Fruit fly (Drosophila melanogaster) whole organism, embryonic: ENCODE results near the gene CG18268.
A peak's percentile ranks its signal among the peaks of the same experiment; 100 is the strongest.

ENCODE experiments used
- CG10321 ChIP-seq: fragments of 200-800 bp; sonication (Bioruptor generic); IDR thresholded peaks from 2 replicates; pipeline ENCODE4 v1.3.6; 2022; ENCODE audit warnings: missing biosample characterization, missing genetic modification characterization
- CG11695 ChIP-seq: fragments of 200-800 bp; sonication (Bioruptor generic); IDR thresholded peaks from 3 replicates; pipeline ENCODE4 v1.3.6; 2022; ENCODE audit warnings: missing biosample characterization, missing genetic modification characterization
- CG15601 ChIP-seq: fragments of 200-800 bp; sonication (Bioruptor generic); optimal IDR thresholded peaks from 3 replicates; lab custom pipeline; 2019; ENCODE audit warnings: missing biosample characterization, mild to moderate bottlenecking, missing genetic modification characterization, moderate library complexity
- CG2202 ChIP-seq: fragments of 200-800 bp; sonication (Bioruptor generic); optimal IDR thresholded peaks from 2 replicates; lab custom pipeline; 2018; ENCODE audit warnings: missing biosample characterization, mild to moderate bottlenecking, missing genetic modification characterization
- CG3163 ChIP-seq: fragments of 200-800 bp; sonication (Bioruptor generic); optimal IDR thresholded peaks from 3 replicates; lab custom pipeline; 2016; ENCODE audit warnings: missing biosample characterization, missing genetic modification characterization
- CG3407 ChIP-seq: fragments of 200-800 bp; sonication (Bioruptor generic); optimal IDR thresholded peaks from 2 replicates; lab custom pipeline; 2018; ENCODE audit warnings: missing biosample characterization, mild to moderate bottlenecking, missing genetic modification characterization
- CG3838 ChIP-seq: fragments of 200-800 bp; sonication (Bioruptor generic); optimal IDR thresholded peaks from 3 replicates; lab custom pipeline; 2016; ENCODE audit warnings: missing biosample characterization, missing genetic modification characterization
- CG4424 ChIP-seq: fragments of 200-800 bp; sonication (Bioruptor generic); optimal IDR thresholded peaks from 3 replicates; lab custom pipeline; 2016; ENCODE audit warnings: missing biosample characterization, missing genetic modification characterization
- CG4707 ChIP-seq: fragments of 200-800 bp; sonication (Bioruptor generic); optimal IDR thresholded peaks from 2 replicates; lab custom pipeline; 2018; ENCODE audit warnings: missing biosample characterization, mild to moderate bottlenecking, missing genetic modification characterization, moderate library complexity
- CG5953 ChIP-seq: fragments of 200-800 bp; sonication (Bioruptor generic); IDR thresholded peaks from 2 replicates; pipeline ENCODE4 v1.3.6; 2022; ENCODE audit warnings: missing biosample characterization, missing genetic modification characterization
- CG6654 ChIP-seq: fragments of 200-800 bp; sonication (Bioruptor generic); optimal IDR thresholded peaks from 2 replicates; lab custom pipeline; 2017; ENCODE audit warnings: missing biosample characterization, mild to moderate bottlenecking, missing genetic modification characterization
- CG6689 ChIP-seq: fragments of 200-800 bp; sonication (Bioruptor generic); IDR thresholded peaks from 2 replicates; pipeline ENCODE4 v1.3.6; 2022; ENCODE audit warnings: missing biosample characterization, missing genetic modification characterization
- CG6813 ChIP-seq: fragments of 200-800 bp; sonication (Bioruptor generic); optimal IDR thresholded peaks from 2 replicates; lab custom pipeline; 2017; ENCODE audit warnings: missing biosample characterization, missing genetic modification characterization, mild to moderate bottlenecking, moderate library complexity, missing genetic modification reagents
- CG7745 ChIP-seq: fragments of 200-800 bp; sonication (Bioruptor generic); optimal IDR thresholded peaks from 2 replicates; lab custom pipeline; 2018; ENCODE audit warnings: missing biosample characterization, mild to moderate bottlenecking, missing genetic modification characterization, moderate library complexity
- CG7987 ChIP-seq: fragments of 200-800 bp; sonication (Bioruptor generic); optimal IDR thresholded peaks from 2 replicates; lab custom pipeline; 2018; ENCODE audit warnings: missing biosample characterization, mild to moderate bottlenecking, missing genetic modification characterization, moderate library complexity
- CG8359 ChIP-seq: fragments of 200-800 bp; sonication (Bioruptor generic); optimal IDR thresholded peaks from 2 replicates; lab custom pipeline; 2017; ENCODE audit warnings: missing biosample characterization, mild to moderate bottlenecking, missing genetic modification characterization, borderline replicate concordance
- CG8478 ChIP-seq: fragments of >200 bp; optimal IDR thresholded peaks from 2 replicates; lab custom pipeline; 2018
- CG8924 ChIP-seq: fragments of 200-800 bp; optimal IDR thresholded peaks from 3 replicates; lab custom pipeline; 2019; ENCODE audit warnings: missing biosample characterization, mild to moderate bottlenecking, missing genetic modification characterization, moderate library complexity
- CG9817 ChIP-seq: fragments of 200-800 bp; sonication (Bioruptor generic); optimal IDR thresholded peaks from 2 replicates; lab custom pipeline; 2018; ENCODE audit warnings: missing biosample characterization, mild to moderate bottlenecking, missing genetic modification characterization, moderate library complexity
- CkIIα-i1 ChIP-seq: fragments of 200-800 bp; sonication (Bioruptor generic); IDR thresholded peaks from 2 replicates; pipeline ENCODE4 v1.3.6; 2022; ENCODE audit warnings: missing biosample characterization, missing genetic modification characterization
- Dfd ChIP-seq, 2 experiments: fragments of >200 bp; optimal IDR thresholded peaks; 2 replicates each; lab custom pipeline; 2017; ENCODE audit warnings: missing biosample characterization in 2 of 2, missing genetic modification characterization in 2 of 2
- Gsc ChIP-seq: fragments of 200-800 bp; sonication (Bioruptor generic); IDR thresholded peaks from 2 replicates; pipeline ENCODE4 v1.3.6; 2022; ENCODE audit warnings: missing biosample characterization, missing genetic modification characterization
- Hr78 ChIP-seq, 2 experiments: fragments of 200-800 bp in 1 of 2; fragments of >200 bp in 1 of 2; sonication (Bioruptor generic) in 1 of 2; optimal IDR thresholded peaks; 2 replicates each; lab custom pipeline; 2017 to 2019; ENCODE audit warnings: missing biosample characterization in 2 of 2, missing genetic modification characterization in 2 of 2, mild to moderate bottlenecking in 1 of 2, moderate library complexity in 1 of 2
- Hsf ChIP-seq: fragments of 200-800 bp; sonication (Bioruptor generic); optimal IDR thresholded peaks from 3 replicates; lab custom pipeline; 2016; ENCODE audit warnings: missing biosample characterization, missing genetic modification characterization
- NC2α ChIP-seq: fragments of 200-800 bp; sonication (Bioruptor generic); optimal IDR thresholded peaks from 2 replicates; lab custom pipeline; 2016; ENCODE audit warnings: missing biosample characterization, missing genetic modification characterization
- Sry-δ ChIP-seq: fragments of 200-800 bp; sonication (Bioruptor generic); optimal IDR thresholded peaks from 2 replicates; lab custom pipeline; 2016; ENCODE audit warnings: missing biosample characterization, missing genetic modification characterization
- Taf1 ChIP-seq: fragments of 200-800 bp; sonication (Bioruptor generic); IDR thresholded peaks from 2 replicates; pipeline ENCODE4 v1.3.6; 2022; ENCODE audit warnings: missing biosample characterization, missing genetic modification characterization
- ara ChIP-seq: fragments of 200-800 bp; sonication (Bioruptor generic); IDR thresholded peaks from 2 replicates; pipeline ENCODE4 v1.3.6; 2022; ENCODE audit warnings: missing biosample characterization, missing genetic modification characterization
- ash1 ChIP-seq: fragments of 200-800 bp; sonication (Bioruptor generic); optimal IDR thresholded peaks from 2 replicates; lab custom pipeline; 2018; ENCODE audit warnings: missing biosample characterization, mild to moderate bottlenecking, missing genetic modification characterization
- bsh ChIP-seq, 2 experiments: fragments of 200-800 bp; sonication (Bioruptor generic); optimal IDR thresholded peaks; 2 replicates each; lab custom pipeline; 2017 to 2018; ENCODE audit warnings: mild to moderate bottlenecking in 2 of 2, missing biosample characterization in 2 of 2, missing genetic modification characterization in 2 of 2, moderate library complexity in 1 of 2
- chif ChIP-seq, 2 experiments: fragments of 200-800 bp; sonication (Bioruptor generic); optimal IDR thresholded peaks; 3 replicates each; lab custom pipeline; 2016; ENCODE audit warnings: missing biosample characterization in 2 of 2, missing genetic modification characterization in 2 of 2
- croc ChIP-seq: fragments of 200-800 bp; sonication (Bioruptor generic); conservative IDR thresholded peaks from 3 replicates; pipeline ENCODE4 v1.3.6; 2022; ENCODE audit warnings: missing biosample characterization, missing genetic modification characterization
- crol ChIP-seq: fragments of 200-800 bp; sonication (Bioruptor generic); IDR thresholded peaks from 2 replicates; pipeline ENCODE4 v1.3.6; 2022; ENCODE audit warnings: missing biosample characterization, missing genetic modification characterization
- crp ChIP-seq, 2 experiments: fragments of 200-800 bp; sonication (Bioruptor generic); optimal IDR thresholded peaks; 2 replicates in 1 of 2; 3 replicates in 1 of 2; lab custom pipeline; 2017; ENCODE audit warnings: missing biosample characterization in 2 of 2, missing genetic modification characterization in 2 of 2, mild to moderate bottlenecking in 1 of 2, moderate library complexity in 1 of 2
- exex ChIP-seq: fragments of 200-800 bp; sonication (Bioruptor generic); optimal IDR thresholded peaks from 4 replicates; lab custom pipeline; 2018; ENCODE audit warnings: missing biosample characterization, mild to moderate bottlenecking, missing genetic modification characterization, moderate library complexity
- fd102C ChIP-seq: fragments of 200-800 bp; sonication (Bioruptor generic); optimal IDR thresholded peaks from 2 replicates; lab custom pipeline; 2018; ENCODE audit warnings: missing biosample characterization, mild to moderate bottlenecking, missing genetic modification characterization, moderate library complexity
- fru ChIP-seq: fragments of >200 bp; optimal IDR thresholded peaks from 2 replicates; lab custom pipeline; 2017
- lmd ChIP-seq: fragments of 200-800 bp; sonication (Bioruptor generic); IDR thresholded peaks from 2 replicates; pipeline ENCODE4 v1.3.6; 2022; ENCODE audit warnings: missing biosample characterization, missing genetic modification characterization
- mam ChIP-seq: fragments of 200-800 bp; sonication (Bioruptor generic); optimal IDR thresholded peaks from 3 replicates; lab custom pipeline; 2016; ENCODE audit warnings: missing biosample characterization, missing genetic modification characterization
- nerfin-2 ChIP-seq: fragments of 200-800 bp; sonication (Bioruptor generic); IDR thresholded peaks from 2 replicates; pipeline ENCODE4 v1.3.6; 2022; ENCODE audit warnings: missing biosample characterization, missing genetic modification characterization; ENCODE audit not compliant: partially characterized antibody
- oc ChIP-seq: fragments of 200-800 bp; sonication (Bioruptor generic); optimal IDR thresholded peaks from 2 replicates; lab custom pipeline; 2018; ENCODE audit warnings: missing biosample characterization, mild to moderate bottlenecking, missing genetic modification characterization, moderate library complexity
- odd ChIP-seq: fragments of 200-800 bp; sonication (Bioruptor generic); optimal IDR thresholded peaks from 2 replicates; lab custom pipeline; 2017; ENCODE audit warnings: missing biosample characterization, mild to moderate bottlenecking, missing genetic modification characterization
- onecut ChIP-seq: fragments of 200-800 bp; sonication (Bioruptor generic); IDR thresholded peaks from 2 replicates; pipeline ENCODE4 v1.3.6; 2022; ENCODE audit warnings: missing biosample characterization, missing genetic modification characterization
- pho ChIP-seq: fragments of 200-800 bp; sonication (Bioruptor generic); optimal IDR thresholded peaks from 2 replicates; lab custom pipeline; 2016; ENCODE audit warnings: missing biosample characterization, missing genetic modification characterization
- psq ChIP-seq: fragments of 200-800 bp; sonication (Bioruptor generic); optimal IDR thresholded peaks from 2 replicates; lab custom pipeline; 2017; ENCODE audit warnings: missing biosample characterization, missing genetic modification characterization
- slp2 ChIP-seq: fragments of 200-800 bp; sonication (Bioruptor generic); optimal IDR thresholded peaks from 2 replicates; lab custom pipeline; 2016; ENCODE audit warnings: missing biosample characterization, missing genetic modification characterization
- stc ChIP-seq: fragments of 200-800 bp; sonication (Bioruptor generic); IDR thresholded peaks from 2 replicates; pipeline ENCODE4 v1.3.6; 2022; ENCODE audit warnings: missing biosample characterization, missing genetic modification characterization
- wek ChIP-seq: fragments of 200-800 bp; sonication (Bioruptor generic); optimal IDR thresholded peaks from 3 replicates; lab custom pipeline; 2018; ENCODE audit warnings: missing biosample characterization, mild to moderate bottlenecking, missing genetic modification characterization, moderate library complexity
- wor ChIP-seq: fragments of 200-800 bp; sonication (Bioruptor generic); IDR thresholded peaks from 2 replicates; pipeline ENCODE4 v1.3.6; 2022; ENCODE audit warnings: missing biosample characterization, missing genetic modification characterization
- z ChIP-seq: fragments of 200-800 bp; sonication (Bioruptor generic); IDR thresholded peaks from 3 replicates; pipeline ENCODE4 v1.3.6; 2022; ENCODE audit warnings: missing biosample characterization, missing genetic modification characterization
- zfh2 ChIP-seq: fragments of 200-800 bp; sonication (Bioruptor generic); optimal IDR thresholded peaks from 2 replicates; lab custom pipeline; 2016; ENCODE audit warnings: missing biosample characterization, missing genetic modification characterization

CG18268 gene

dm6 chr3R:7821559-7821958 is 17.3 kb upstream of the CG18268 start (continued):
- TF ChIP-seq psq (no peak), wek (GFP tag; lab: Kevin White, UChicago) (no peak), CG6654 (no peak), CG8924 (tag; lab: Kevin White, UChicago) (no peak), stc (no peak), CG10321 (GFP tag; lab: Robert Waterston, UW) (no peak), CG3407 (no peak), croc (no peak), oc (tag; lab: Kevin White, UChicago) (no peak), bsh (GFP tag; optimal IDR thresholded peaks at IDR 0.05; lab: Kevin White, UChicago) (no peak), CG6813 (GFP tag; lab: Kevin White, UChicago) (no peak), CG6689 (GFP tag; lab: Robert Waterston, UW) (peak; percentile 49), chif (GFP tag; optimal IDR thresholded peaks at IDR 0.05; lab: Kevin White, UChicago) (no peak), Dfd (GFP tag; optimal IDR thresholded peaks at IDR 0.05; lab: Kevin White, UChicago) (no peak), CG3163 (GFP tag; lab: Kevin White, UChicago) (no peak), CG8359 (GFP tag; lab: Kevin White, UChicago) (no peak), CG3838 (GFP tag; lab: Kevin White, UChicago) (no peak), CG4424 (GFP tag; lab: Kevin White, UChicago) (no peak), CG8478 (lab: Kevin White, UChicago) (no peak), fru (lab: Kevin White, UChicago) (no peak), CG11695 (GFP tag; lab: Robert Waterston, UW) (0 out of 3 replicates have a peak, but pooled peaks have one; percentile 28), Hsf (GFP tag; lab: Kevin White, UChicago) (peak; percentile 42), Sry-δ (GFP tag; lab: Kevin White, UChicago) (no peak), ara (GFP tag; lab: Robert Waterston, UW) (no peak), odd (GFP tag; lab: Kevin White, UChicago) (no peak), CG15601 (no peak), CG4707 (GFP tag; lab: Kevin White, UChicago) (no peak), crol (GFP tag; lab: Robert Waterston, UW) (no peak)
- TF ChIP-seq, all 482 proteins: peak for 115

DNA sequence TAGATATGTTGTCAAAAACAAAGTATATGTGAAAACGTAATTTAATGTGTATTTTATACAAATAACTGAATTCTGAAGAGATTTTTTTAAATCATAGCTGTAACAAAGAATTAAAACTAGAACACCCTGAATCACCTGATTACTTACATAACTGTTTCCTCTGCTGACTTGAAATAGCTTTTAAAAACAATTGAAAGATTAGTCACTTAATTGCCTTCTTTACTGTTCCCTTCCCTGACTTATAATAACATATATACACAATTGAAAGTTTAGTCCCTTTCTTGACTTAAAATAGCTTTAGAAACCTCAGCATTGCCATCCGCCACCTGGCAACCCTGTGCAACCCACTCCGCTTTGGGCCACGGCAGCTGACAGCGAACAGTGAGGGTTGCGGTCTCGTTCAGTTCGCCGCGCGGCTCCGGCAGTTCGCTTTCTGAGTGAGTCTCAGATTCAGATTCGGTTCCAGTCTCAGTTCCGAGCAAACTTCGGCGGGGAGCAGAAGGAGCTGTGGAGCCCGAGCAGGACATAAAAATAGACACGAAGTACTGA is 9.8 kb upstream of the CG18268 start, which contains the start of gene CG34384:
Gene CG34384 (plus strand): TSS at position 381 of the 549 bp plus-strand sequence.
- no peak for TF ChIP-seq CkIIα-i1
- no peak for TF ChIP-seq Gsc
- TF ChIP-seq lmd (GFP tag; lab: Robert Waterston, UW), result peak; percentile 36; the same call in 1 of the 2 replicates
- TF ChIP-seq pho (GFP tag; lab: Kevin White, UChicago), result peak; percentile 65
- peak; percentile 9 for TF ChIP-seq slp2 (GFP tag; lab: Kevin White, UChicago)
- peak; percentile 17 for TF ChIP-seq exex
- TF ChIP-seq CG5953 (GFP tag; lab: Robert Waterston, UW), result no peak
- TF ChIP-seq onecut, result peak; percentile 49; the same call in 1 of the 2 replicates
- peak; percentile 52 for TF ChIP-seq mam (GFP tag; lab: Kevin White, UChicago)
- no peak for TF ChIP-seq wor (GFP tag; lab: Robert Waterston, UW)
- TF ChIP-seq ash1 (GFP tag; lab: Kevin White, UChicago), result no peak
- TF ChIP-seq Taf1 (GFP tag; lab: Robert Waterston, UW), result no peak
- TF ChIP-seq CG7987 (GFP tag; lab: Kevin White, UChicago), result no peak
- no peak for TF ChIP-seq Hr78 (GFP tag; optimal IDR thresholded peaks at IDR 0.05; lab: Kevin White, UChicago)
- no peak for TF ChIP-seq CG7745 (tag; lab: Kevin White, UChicago)
- TF ChIP-seq nerfin-2 (GFP tag; lab: Robert Waterston, UW), result no peak
- TF ChIP-seq CG9817 (tag; lab: Kevin White, UChicago), result peak; percentile 51
- peak; percentile 69; the same call in 1 of the 3 replicates for TF ChIP-seq z
- peak; percentile 42 for TF ChIP-seq zfh2 (GFP tag; lab: Kevin White, UChicago)
- no peak for TF ChIP-seq fd102C (GFP tag; lab: Kevin White, UChicago)
- TF ChIP-seq CG2202 (tag; lab: Kevin White, UChicago), result no peak
- peak; percentile 50 for TF ChIP-seq CG6813 (GFP tag; lab: Kevin White, UChicago)
- peak in 1 of 2 experiments; percentile 18 for TF ChIP-seq crp (GFP tag; optimal IDR thresholded peaks at IDR 0.05; lab: Kevin White, UChicago)
- TF ChIP-seq NC2α, result no peak
